Fruit fly (Drosophila melanogaster) whole organism, prepupa: Measurements from ENCODE around the gene cmb.
A peak's percentile ranks its signal among the peaks of the same experiment; 100 is the strongest.

Source experiments
- Blimp-1 ChIP-seq: fragments of 200-800 bp; sonication (Bioruptor generic); optimal IDR thresholded peaks from 3 replicates; lab custom pipeline; 2017; ENCODE audit warnings: missing biosample characterization, missing genetic modification characterization, mild to moderate bottlenecking, moderate library complexity, missing genetic modification reagents
- CG10631 ChIP-seq: fragments of 200-800 bp; sonication (Bioruptor generic); optimal IDR thresholded peaks from 2 replicates; lab custom pipeline; 2016; ENCODE audit warnings: missing biosample characterization, missing genetic modification characterization
- CG10669 ChIP-seq: fragments of 200-800 bp; sonication (Bioruptor generic); optimal IDR thresholded peaks from 3 replicates; lab custom pipeline; 2018; ENCODE audit warnings: missing biosample characterization, mild to moderate bottlenecking, missing genetic modification characterization, moderate library complexity
- CG11294 ChIP-seq: fragments of 200-800 bp; sonication (Bioruptor generic); IDR thresholded peaks from 2 replicates; pipeline ENCODE4 v1.3.6; 2022; ENCODE audit warnings: missing biosample characterization, missing genetic modification characterization
- CG1621 ChIP-seq: fragments of 200-800 bp; sonication (Bioruptor generic); optimal IDR thresholded peaks from 3 replicates; lab custom pipeline; 2018; ENCODE audit warnings: missing biosample characterization, mild to moderate bottlenecking, missing genetic modification characterization
- CG16779 ChIP-seq: fragments of 200-800 bp; sonication (Bioruptor generic); optimal IDR thresholded peaks from 3 replicates; lab custom pipeline; 2017; ENCODE audit warnings: missing biosample characterization, mild to moderate bottlenecking, missing genetic modification characterization
- CG3032 ChIP-seq: fragments of 200-800 bp; optimal IDR thresholded peaks from 2 replicates; lab custom pipeline; 2019; ENCODE audit warnings: missing biosample characterization, mild to moderate bottlenecking, missing genetic modification characterization, moderate library complexity
- CG31627 ChIP-seq: fragments of 200-800 bp; sonication (Bioruptor generic); optimal IDR thresholded peaks from 3 replicates; lab custom pipeline; 2016; ENCODE audit warnings: missing biosample characterization, missing genetic modification characterization
- CG32006 ChIP-seq: fragments of 200-800 bp; sonication (Bioruptor generic); optimal IDR thresholded peaks from 3 replicates; lab custom pipeline; 2017; ENCODE audit warnings: missing biosample characterization, mild to moderate bottlenecking, missing genetic modification characterization
- CG34406 ChIP-seq: fragments of 200-800 bp; sonication (Bioruptor generic); optimal IDR thresholded peaks from 3 replicates; lab custom pipeline; 2016; ENCODE audit warnings: missing biosample characterization, missing genetic modification characterization
- CG3919 ChIP-seq: fragments of 200-800 bp; sonication (Bioruptor generic); optimal IDR thresholded peaks from 3 replicates; lab custom pipeline; 2016; ENCODE audit warnings: missing biosample characterization, missing genetic modification characterization
- CG6163 ChIP-seq: fragments of 200-800 bp; sonication (Bioruptor generic); IDR thresholded peaks from 3 replicates; pipeline ENCODE4 v1.3.6; 2022; ENCODE audit warnings: missing biosample characterization, missing genetic modification characterization
- CG6276 ChIP-seq: fragments of 200-800 bp; sonication (Bioruptor generic); optimal IDR thresholded peaks from 2 replicates; lab custom pipeline; 2017; ENCODE audit warnings: missing biosample characterization, mild to moderate bottlenecking, missing genetic modification characterization
- CG6792 ChIP-seq: fragments of 200-800 bp; sonication (Bioruptor generic); optimal IDR thresholded peaks from 3 replicates; lab custom pipeline; 2016; ENCODE audit warnings: missing biosample characterization, missing genetic modification characterization
- CG6808 ChIP-seq: fragments of 200-800 bp; sonication (Bioruptor generic); optimal IDR thresholded peaks from 3 replicates; lab custom pipeline; 2017; ENCODE audit warnings: missing biosample characterization, missing genetic modification characterization, mild to moderate bottlenecking, moderate library complexity, missing genetic modification reagents
- CG6854 ChIP-seq: fragments of 200-800 bp; sonication (Bioruptor generic); optimal IDR thresholded peaks from 2 replicates; lab custom pipeline; 2017; ENCODE audit warnings: missing biosample characterization, mild to moderate bottlenecking, missing genetic modification characterization
- CG7368 ChIP-seq: fragments of 200-800 bp; sonication (Bioruptor generic); optimal IDR thresholded peaks from 3 replicates; lab custom pipeline; 2016; ENCODE audit warnings: missing biosample characterization, missing genetic modification characterization
- CG8119 ChIP-seq: fragments of 200-800 bp; sonication (Bioruptor generic); IDR thresholded peaks from 3 replicates; pipeline ENCODE4 v1.3.6; 2022; ENCODE audit warnings: missing biosample characterization, missing genetic modification characterization
- CG8319 ChIP-seq: fragments of 200-800 bp; sonication (Bioruptor generic); optimal IDR thresholded peaks from 3 replicates; lab custom pipeline; 2016; ENCODE audit warnings: missing biosample characterization, missing genetic modification characterization
- CG8632 ChIP-seq: fragments of 200-800 bp; sonication (Bioruptor generic); optimal IDR thresholded peaks from 3 replicates; lab custom pipeline; 2016; ENCODE audit warnings: missing biosample characterization, missing genetic modification characterization
- CG9139 ChIP-seq: fragments of 200-800 bp; sonication (Bioruptor generic); optimal IDR thresholded peaks from 3 replicates; lab custom pipeline; 2017; ENCODE audit warnings: missing biosample characterization, mild to moderate bottlenecking, missing genetic modification characterization
- Eip78C ChIP-seq: fragments of 200-800 bp; sonication (Bioruptor generic); peaks from one replicate; lab custom pipeline; 2016; ENCODE audit warnings: missing biosample characterization, missing genetic modification characterization
- Ets21C ChIP-seq: fragments of 200-800 bp; sonication (Bioruptor generic); optimal IDR thresholded peaks from 3 replicates; lab custom pipeline; 2016; ENCODE audit warnings: missing biosample characterization, missing genetic modification characterization
- Ets96B ChIP-seq: fragments of 200-800 bp; optimal IDR thresholded peaks from 2 replicates; lab custom pipeline; 2019; ENCODE audit warnings: missing biosample characterization, mild to moderate bottlenecking, missing genetic modification characterization, moderate library complexity
- Gug ChIP-seq: fragments of 200-800 bp; sonication (Bioruptor generic); IDR thresholded peaks from 2 replicates; pipeline ENCODE4 v1.3.6; 2022; ENCODE audit warnings: missing biosample characterization, missing genetic modification characterization
- Hr38 ChIP-seq: sonication (Bioruptor generic); optimal IDR thresholded peaks from 2 replicates; lab custom pipeline; 2016; ENCODE audit warnings: missing biosample characterization, missing genetic modification characterization
- Hr39 ChIP-seq: fragments of 200-800 bp; sonication (Bioruptor generic); optimal IDR thresholded peaks from 2 replicates; lab custom pipeline; 2016; ENCODE audit warnings: missing biosample characterization, missing genetic modification characterization
- Hr4 ChIP-seq: fragments of 200-800 bp; sonication (Bioruptor generic); optimal IDR thresholded peaks from 3 replicates; lab custom pipeline; 2016; ENCODE audit warnings: missing biosample characterization, missing genetic modification characterization
- Lpt ChIP-seq: fragments of 200-800 bp; sonication (Bioruptor generic); optimal IDR thresholded peaks from 3 replicates; lab custom pipeline; 2016; ENCODE audit warnings: missing biosample characterization, missing genetic modification characterization
- OdsH ChIP-seq: fragments of 200-800 bp; sonication (Bioruptor generic); optimal IDR thresholded peaks from 3 replicates; lab custom pipeline; 2016; ENCODE audit warnings: missing biosample characterization, missing genetic modification characterization
- Smox ChIP-seq: fragments of 200-800 bp; sonication (Bioruptor generic); optimal IDR thresholded peaks from 3 replicates; lab custom pipeline; 2016; ENCODE audit warnings: missing biosample characterization, missing genetic modification characterization
- Sox15 ChIP-seq: fragments of 200-800 bp; sonication (Bioruptor generic); optimal IDR thresholded peaks from 3 replicates; lab custom pipeline; 2016; ENCODE audit warnings: missing biosample characterization, missing genetic modification characterization
- cyc ChIP-seq: fragments of 200-800 bp; sonication (Bioruptor generic); optimal IDR thresholded peaks from 3 replicates; lab custom pipeline; 2016; ENCODE audit warnings: missing biosample characterization, missing genetic modification characterization
- dac ChIP-seq: fragments of 200-800 bp; sonication (Bioruptor generic); optimal IDR thresholded peaks from 2 replicates; lab custom pipeline; 2017; ENCODE audit warnings: missing biosample characterization, mild to moderate bottlenecking, missing genetic modification characterization
- dsx ChIP-seq: fragments of 200-800 bp; optimal IDR thresholded peaks from 3 replicates; lab custom pipeline; 2019; ENCODE audit warnings: missing biosample characterization, mild to moderate bottlenecking, missing genetic modification characterization, moderate library complexity; ENCODE audit not compliant: poor library complexity, severe bottlenecking
- eg ChIP-seq: fragments of 200-800 bp; sonication (Bioruptor generic); IDR thresholded peaks from 3 replicates; pipeline ENCODE4 v1.3.6; 2022; ENCODE audit warnings: missing biosample characterization, missing genetic modification characterization
- esn ChIP-seq: fragments of 200-800 bp; sonication (Bioruptor generic); optimal IDR thresholded peaks from 2 replicates; lab custom pipeline; 2016; ENCODE audit warnings: missing biosample characterization, mild to moderate bottlenecking, missing genetic modification characterization, moderate library complexity
- fd59A ChIP-seq: fragments of 200-800 bp; sonication (Bioruptor generic); optimal IDR thresholded peaks from 2 replicates; lab custom pipeline; 2017; ENCODE audit warnings: missing biosample characterization, mild to moderate bottlenecking, missing genetic modification characterization, missing genetic modification reagents
- fd85E ChIP-seq: fragments of 200-800 bp; sonication (Bioruptor generic); optimal IDR thresholded peaks from 3 replicates; lab custom pipeline; 2016; ENCODE audit warnings: missing biosample characterization, missing genetic modification characterization
- fkh ChIP-seq: fragments of 200-800 bp; sonication (Bioruptor generic); optimal IDR thresholded peaks from 3 replicates; lab custom pipeline; 2017; ENCODE audit warnings: missing biosample characterization, mild to moderate bottlenecking, missing genetic modification characterization, moderate library complexity
- net ChIP-seq: fragments of 200-800 bp; sonication (Bioruptor generic); optimal IDR thresholded peaks from 3 replicates; lab custom pipeline; 2016; ENCODE audit warnings: missing biosample characterization, missing genetic modification characterization
- pdm3 ChIP-seq: fragments of 200-800 bp; sonication (Bioruptor generic); optimal IDR thresholded peaks from 3 replicates; lab custom pipeline; 2016; ENCODE audit warnings: missing biosample characterization, missing genetic modification characterization
- salr ChIP-seq, 2 experiments: fragments of 200-800 bp; sonication (Bioruptor generic); optimal IDR thresholded peaks; 3 replicates each; lab custom pipeline; 2016 to 2018; ENCODE audit warnings: missing biosample characterization in 2 of 2, missing genetic modification characterization in 2 of 2, mild to moderate bottlenecking in 1 of 2
- spab ChIP-seq: fragments of 200-800 bp; sonication (Bioruptor generic); optimal IDR thresholded peaks from 2 replicates; lab custom pipeline; 2017; ENCODE audit warnings: missing biosample characterization, mild to moderate bottlenecking, missing genetic modification characterization, missing genetic modification reagents
- ss ChIP-seq, 2 experiments: fragments of 200-800 bp; sonication (Bioruptor generic); optimal IDR thresholded peaks; 2 replicates in 1 of 2; 3 replicates in 1 of 2; lab custom pipeline; 2017 to 2018; ENCODE audit warnings: mild to moderate bottlenecking in 2 of 2, missing biosample characterization in 2 of 2, missing genetic modification characterization in 2 of 2, moderate library complexity in 1 of 2
- topi ChIP-seq: fragments of 200-800 bp; sonication (Bioruptor generic); optimal IDR thresholded peaks from 3 replicates; lab custom pipeline; 2016; ENCODE audit warnings: missing biosample characterization, missing genetic modification characterization
- vri ChIP-seq: fragments of 200-800 bp; sonication (Bioruptor generic); optimal IDR thresholded peaks from 3 replicates; lab custom pipeline; 2016; ENCODE audit warnings: missing biosample characterization, mild to moderate bottlenecking, missing genetic modification characterization

Gene cmb

DNA sequence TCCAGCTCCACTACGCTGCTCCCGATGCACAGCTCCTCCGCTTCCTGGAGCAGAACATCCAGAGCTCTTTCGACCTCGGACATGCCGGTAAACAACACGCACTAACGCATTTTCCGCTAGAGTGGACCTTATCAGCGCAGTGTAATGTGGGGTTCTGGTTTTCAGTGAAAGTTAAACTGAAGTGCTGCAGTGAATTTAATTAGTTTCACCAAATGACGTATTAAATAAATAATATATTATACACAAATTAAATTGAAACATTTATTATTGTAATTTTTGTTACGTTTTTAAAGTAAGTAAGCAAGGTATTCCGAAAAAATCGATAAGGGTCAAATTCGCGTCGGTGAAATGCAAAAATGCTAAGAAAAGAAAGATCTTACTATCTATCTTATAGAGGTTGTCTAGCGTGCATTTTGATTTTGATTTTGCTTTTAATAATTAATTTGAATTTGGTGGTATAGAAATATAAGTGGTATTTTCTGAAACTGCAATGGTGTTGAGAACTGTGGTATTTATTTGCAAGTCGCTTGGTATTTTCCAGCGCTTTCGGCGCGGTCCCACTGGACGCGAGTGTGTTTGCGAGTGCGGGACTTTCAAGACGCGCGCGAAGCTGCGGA is 7.9 kb downstream of the cmb start, which contains the start of the genes JMJD7 and CG10738 (continued):
- TF ChIP-seq CG6163 (GFP tag; lab: Robert Waterston, UW) (peak; percentile 85), dsx (GFP tag; lab: Kevin White, UChicago) (no peak), Ets96B (peak; percentile 40), Blimp-1 (peak; percentile 81), Lpt (GFP tag; lab: Kevin White, UChicago) (peak; percentile 41), CG6854 (GFP tag; lab: Kevin White, UChicago) (peak; percentile 48), Hr4 (peak; percentile 30), esn (GFP tag; lab: Kevin White, UChicago) (peak; percentile 66), CG10669 (GFP tag; lab: Kevin White, UChicago) (peak; percentile 78), fd85E (GFP tag; lab: Kevin White, UChicago) (peak; percentile 10), CG1621 (tag; lab: Kevin White, UChicago) (no peak), CG6792 (GFP tag; lab: Kevin White, UChicago) (peak; percentile 29), CG16779 (no peak), net (GFP tag; lab: Kevin White, UChicago) (peak; percentile 52), CG7368 (GFP tag; lab: Kevin White, UChicago) (peak; percentile 56), fkh (no peak), salr (GFP tag; optimal IDR thresholded peaks at IDR 0.05; lab: Kevin White, UChicago) (peak in 1 of 2 experiments; percentile 34), Hr38 (GFP tag; lab: Kevin White, UChicago) (no peak), CG8632 (no peak), CG9139 (GFP tag; lab: Kevin White, UChicago) (peak; percentile 28), cyc (peak; percentile 69), CG3032 (tag; lab: Kevin White, UChicago) (peak; percentile 44), CG31627 (GFP tag; lab: Kevin White, UChicago) (peak; percentile 23), CG8119 (GFP tag; lab: Robert Waterston, UW) (peak; percentile 38; the same call in 2 of the 3 replicates), topi (GFP tag; lab: Kevin White, UChicago) (peak; percentile 65), vri (GFP tag; lab: Kevin White, UChicago) (no peak), eg (GFP tag; lab: Robert Waterston, UW) (peak; percentile 87), Ets21C (GFP tag; lab: Kevin White, UChicago) (no peak), fd59A (no peak), CG3919 (GFP tag; lab: Kevin White, UChicago) (peak; percentile 89), pdm3 (peak; percentile 49)

DNA sequence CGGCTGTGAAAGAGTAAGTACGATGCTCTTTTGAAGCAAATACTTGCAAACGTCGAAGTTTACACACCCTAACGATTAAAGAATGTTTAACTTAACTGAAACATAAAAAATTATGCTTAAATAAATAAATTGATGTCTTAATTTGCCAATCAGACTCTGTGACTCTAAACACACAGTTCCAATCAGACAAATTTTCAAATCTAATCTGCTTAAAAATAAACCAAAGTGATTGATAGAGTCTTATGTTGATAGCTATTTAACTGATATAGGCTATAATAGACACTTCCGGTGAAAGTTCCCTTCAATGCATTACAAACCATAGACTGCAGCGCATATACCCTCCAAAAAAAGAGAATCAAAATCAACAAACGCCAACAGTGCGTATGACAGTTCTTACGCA is 9.2 kb downstream of the cmb start:
- TF ChIP-seq Hr38 (GFP tag; lab: Kevin White, UChicago) (no peak), vri (GFP tag; lab: Kevin White, UChicago) (peak; percentile 36), Ets96B (no peak), CG8319 (GFP tag; lab: Kevin White, UChicago) (no peak), CG7368 (GFP tag; lab: Kevin White, UChicago) (no peak), CG9139 (GFP tag; lab: Kevin White, UChicago) (no peak), CG6163 (GFP tag; lab: Robert Waterston, UW) (0 out of 3 replicates have a peak, but pooled peaks have one; percentile 13), Lpt (GFP tag; lab: Kevin White, UChicago) (peak; percentile 19), OdsH (GFP tag; lab: Kevin White, UChicago) (peak; percentile 46), ss (GFP tag; optimal IDR thresholded peaks at IDR 0.05; lab: Kevin White, UChicago) (no peak), CG34406 (GFP tag; lab: Kevin White, UChicago) (peak; percentile 24), eg (GFP tag; lab: Robert Waterston, UW) (peak; percentile 24; the same call in 2 of the 3 replicates), CG11294 (GFP tag; lab: Robert Waterston, UW) (peak; percentile 48; the same call in 1 of the 2 replicates), CG8632 (peak; percentile 5), Sox15 (GFP tag; lab: Kevin White, UChicago) (no peak), Eip78C (peak; percentile 64), Gug (GFP tag; lab: Robert Waterston, UW) (0 out of 2 replicates have a peak, but pooled peaks have one; percentile 19), Smox (peak; percentile 21), topi (GFP tag; lab: Kevin White, UChicago) (peak; percentile 2), CG6808 (GFP tag; lab: Kevin White, UChicago) (peak; percentile 9), CG6276 (peak; percentile 60), cyc (peak; percentile 21), CG10631 (GFP tag; lab: Kevin White, UChicago) (no peak), Hr39 (GFP tag; lab: Kevin White, UChicago) (peak; percentile 44), CG32006 (GFP tag; lab: Kevin White, UChicago) (peak; percentile 70), spab (GFP tag; lab: Kevin White, UChicago) (no peak), dac (GFP tag; lab: Kevin White, UChicago) (peak; percentile 23), net (GFP tag; lab: Kevin White, UChicago) (peak; percentile 38), salr (GFP tag; optimal IDR thresholded peaks at IDR 0.05; lab: Kevin White, UChicago) (peak in 1 of 2 experiments; percentile 37), CG8119 (GFP tag; lab: Robert Waterston, UW) (peak; percentile 59; the same call in 2 of the 3 replicates)
